Worm (Caenorhabditis elegans) whole organism, midembryonic: ENCODE measurements around the gene fbxc-58.

Experiments
- T22C8.4 ChIP-seq: fragments of 200-800 bp; sonication (Bioruptor generic); IDR thresholded peaks from 2 replicates; pipeline ENCODE4 v1.3.6; 2022; ENCODE audit warnings: missing genetic modification characterization, missing compliant biosample characterization
- cog-1 ChIP-seq: sonication (generic microtip); optimal IDR thresholded peaks from 2 replicates; lab custom pipeline; 2016; ENCODE audit warnings: missing genetic modification characterization, missing compliant biosample characterization
- flt-1 ChIP-seq: fragments of 200-800 bp; sonication (Bioruptor generic); IDR thresholded peaks from 2 replicates; pipeline ENCODE4 v1.3.6; 2022; ENCODE audit warnings: missing genetic modification characterization, missing compliant biosample characterization
- klf-2 ChIP-seq: fragments of 200-800 bp; sonication (Bioruptor generic); conservative IDR thresholded peaks from 2 replicates; pipeline ENCODE4 v1.3.6; 2022; ENCODE audit warnings: missing genetic modification reagents, missing genetic modification characterization, missing compliant biosample characterization
- med-1 ChIP-seq: sonication (generic microtip); optimal IDR thresholded peaks from 2 replicates; lab custom pipeline; 2017; ENCODE audit warnings: missing genetic modification characterization, mild to moderate bottlenecking, missing compliant biosample characterization, antibody characterized with exemption, missing genetic modification reagents; ENCODE audit not compliant: insufficient read depth
- ref-1 ChIP-seq: fragments of 200-800 bp; sonication (Bioruptor generic); conservative IDR thresholded peaks from 2 replicates; pipeline ENCODE4 v1.3.6; 2022; ENCODE audit warnings: missing genetic modification reagents, missing genetic modification characterization, missing compliant biosample characterization
- tab-1 ChIP-seq: fragments of 200-800 bp; sonication (Bioruptor generic); IDR thresholded peaks from 2 replicates; pipeline ENCODE4 v1.3.6; 2022; ENCODE audit warnings: missing genetic modification characterization, missing compliant biosample characterization
- ztf-23 ChIP-seq: fragments of 200-800 bp; sonication (Bioruptor generic); IDR thresholded peaks from 2 replicates; pipeline ENCODE4 v1.3.6; 2022; ENCODE audit warnings: missing genetic modification reagents, missing genetic modification characterization, missing compliant biosample characterization
- ztf-29 ChIP-seq: fragments of 200-800 bp; sonication (Bioruptor generic); IDR thresholded peaks from 2 replicates; pipeline ENCODE4 v1.3.6; 2022; ENCODE audit warnings: missing genetic modification reagents, missing genetic modification characterization, missing compliant biosample characterization

ce11 chrIV:9376550-9376949 lies 5.2 kb downstream of the fbxc-58 start:
- TF ChIP-seq ztf-29 (GFP tag; lab: Robert Waterston, UW) (no peak), med-1 (GFP tag; lab: Kevin White, UChicago) (no peak), cog-1 (tag; lab: Kevin White, UChicago) (no peak), klf-2 (no peak), tab-1 (GFP tag; lab: Robert Waterston, UW) (no peak), ztf-23 (GFP tag; lab: Robert Waterston, UW) (no peak), flt-1 (GFP tag; lab: Robert Waterston, UW) (no peak), T22C8.4 (no peak), ref-1 (GFP tag; lab: Robert Waterston, UW) (no peak)
